Worm (Caenorhabditis elegans) whole organism, mixed stage, embryonic: ENCODE measurements around the gene C53D6.8.
A peak's percentile ranks its signal among the peaks of the same experiment; 100 is the strongest.

Source experiments
- M03D4.4 ChIP-seq: sonication (generic microtip); optimal IDR thresholded peaks from 2 replicates; lab custom pipeline; 2017; ENCODE audit warnings: mild to moderate bottlenecking, missing genetic modification characterization, missing compliant biosample characterization
- bed-3 ChIP-seq: fragments of 200-800 bp; sonication (Bioruptor generic); optimal IDR thresholded peaks from 3 replicates; lab custom pipeline; 2018; ENCODE audit warnings: mild to moderate bottlenecking, missing genetic modification characterization, moderate library complexity, missing compliant biosample characterization
- blmp-1 ChIP-seq: fragments of 150-350 bp; optimal IDR thresholded peaks from 2 replicates; lab custom pipeline; 2014; ENCODE audit warnings: missing biosample characterization, missing genetic modification characterization
- ceh-39 ChIP-seq: fragments of 150-350 bp; optimal IDR thresholded peaks from 2 replicates; lab custom pipeline; 2014; ENCODE audit warnings: missing biosample characterization, missing genetic modification characterization
- ceh-43 ChIP-seq: fragments of 200-800 bp; sonication (Bioruptor generic); optimal IDR thresholded peaks from 2 replicates; lab custom pipeline; 2018; ENCODE audit warnings: mild to moderate bottlenecking, missing genetic modification characterization, moderate library complexity, missing compliant biosample characterization
- ces-1 ChIP-seq: fragments of 150-350 bp; optimal IDR thresholded peaks from 2 replicates; lab custom pipeline; 2014; ENCODE audit warnings: missing biosample characterization, missing genetic modification reagents, missing genetic modification characterization
- drap-1 ChIP-seq: fragments of 200-800 bp; sonication (Bioruptor generic); optimal IDR thresholded peaks from 3 replicates; lab custom pipeline; 2018; ENCODE audit warnings: mild to moderate bottlenecking, missing genetic modification characterization, missing compliant biosample characterization
- elt-1 ChIP-seq: sonication (generic microtip); optimal IDR thresholded peaks from 2 replicates; lab custom pipeline; 2017; ENCODE audit warnings: missing genetic modification characterization, mild to moderate bottlenecking, missing compliant biosample characterization, antibody characterized with exemption, moderate library complexity, borderline replicate concordance; ENCODE audit not compliant: insufficient read depth
- flh-1 ChIP-seq: fragments of 200-800 bp; sonication (Bioruptor generic); optimal IDR thresholded peaks from 2 replicates; lab custom pipeline; 2018; ENCODE audit warnings: mild to moderate bottlenecking, missing genetic modification characterization, moderate library complexity, missing compliant biosample characterization
- ham-2 ChIP-seq: fragments of 200-800 bp; sonication (Bioruptor generic); optimal IDR thresholded peaks from 2 replicates; lab custom pipeline; 2018; ENCODE audit warnings: mild to moderate bottlenecking, missing genetic modification characterization, missing compliant biosample characterization
- hlh-1 ChIP-seq: fragments of 150-350 bp; optimal IDR thresholded peaks from 2 replicates; lab custom pipeline; 2014; ENCODE audit warnings: missing biosample characterization, missing genetic modification reagents, missing genetic modification characterization
- lin-13 ChIP-seq: fragments of 150-350 bp; optimal IDR thresholded peaks from 2 replicates; lab custom pipeline; 2014; ENCODE audit warnings: missing biosample characterization, missing genetic modification characterization
- lin-32 ChIP-seq: fragments of 200-800 bp; sonication (Bioruptor generic); optimal IDR thresholded peaks from 2 replicates; lab custom pipeline; 2018; ENCODE audit warnings: mild to moderate bottlenecking, missing genetic modification characterization, missing compliant biosample characterization
- lsy-2 ChIP-seq: fragments of 150-350 bp; optimal IDR thresholded peaks from 2 replicates; lab custom pipeline; 2014; ENCODE audit warnings: missing biosample characterization, missing genetic modification characterization
- mab-5 ChIP-seq: fragments of 150-350 bp; optimal IDR thresholded peaks from 2 replicates; lab custom pipeline; 2014; ENCODE audit warnings: missing biosample characterization, missing genetic modification characterization
- mep-1 ChIP-seq: fragments of 150-350 bp; optimal IDR thresholded peaks from 2 replicates; lab custom pipeline; 2017; ENCODE audit warnings: missing biosample characterization, missing genetic modification reagents, missing genetic modification characterization, inconsistent platforms
- mls-2 ChIP-seq: sonication (generic microtip); optimal IDR thresholded peaks from 2 replicates; lab custom pipeline; 2016; ENCODE audit warnings: mild to moderate bottlenecking, missing genetic modification characterization, moderate library complexity, missing compliant biosample characterization
- nhr-12 ChIP-seq: fragments of 150-350 bp; optimal IDR thresholded peaks from 2 replicates; lab custom pipeline; 2014; ENCODE audit warnings: missing biosample characterization, missing genetic modification characterization
- nhr-2 ChIP-seq: fragments of 150-350 bp; optimal IDR thresholded peaks from 2 replicates; lab custom pipeline; 2014; ENCODE audit warnings: missing biosample characterization, missing genetic modification characterization
- nhr-28 ChIP-seq: fragments of 150-350 bp; optimal IDR thresholded peaks from 2 replicates; lab custom pipeline; 2014; ENCODE audit warnings: missing biosample characterization, missing genetic modification characterization
- pha-4 ChIP-seq: fragments of 150-350 bp; optimal IDR thresholded peaks from 2 replicates; lab custom pipeline; 2018; ENCODE audit warnings: missing biosample characterization, missing genetic modification reagents, missing genetic modification characterization
- snpc-4 ChIP-seq: fragments of 150-350 bp; optimal IDR thresholded peaks from 2 replicates; lab custom pipeline; 2014; ENCODE audit warnings: missing biosample characterization, missing genetic modification characterization
- sptf-1 ChIP-seq: sonication (generic microtip); optimal IDR thresholded peaks from 2 replicates; lab custom pipeline; 2017; ENCODE audit warnings: mild to moderate bottlenecking, missing genetic modification characterization, moderate library complexity, missing compliant biosample characterization
- tbx-8 ChIP-seq: fragments of 200-800 bp; sonication (Bioruptor generic); optimal IDR thresholded peaks from 2 replicates; lab custom pipeline; 2018; ENCODE audit warnings: mild to moderate bottlenecking, missing genetic modification characterization, moderate library complexity, missing compliant biosample characterization
- unc-120 ChIP-seq: sonication (generic microtip); optimal IDR thresholded peaks from 2 replicates; lab custom pipeline; 2017; ENCODE audit warnings: missing genetic modification characterization, missing compliant biosample characterization; ENCODE audit not compliant: poor library complexity, severe bottlenecking
- unc-39 ChIP-seq: fragments of 150-350 bp; optimal IDR thresholded peaks from 2 replicates; lab custom pipeline; 2014; ENCODE audit warnings: missing biosample characterization, missing genetic modification characterization
- unc-62 ChIP-seq: fragments of 150-350 bp; optimal IDR thresholded peaks from 2 replicates; lab custom pipeline; 2014; ENCODE audit warnings: missing biosample characterization, missing genetic modification reagents, missing genetic modification characterization
- ztf-11 ChIP-seq: fragments of 150-350 bp; optimal IDR thresholded peaks from 2 replicates; lab custom pipeline; 2014; ENCODE audit warnings: missing biosample characterization, missing genetic modification characterization

The C53D6.8 gene

DNA sequence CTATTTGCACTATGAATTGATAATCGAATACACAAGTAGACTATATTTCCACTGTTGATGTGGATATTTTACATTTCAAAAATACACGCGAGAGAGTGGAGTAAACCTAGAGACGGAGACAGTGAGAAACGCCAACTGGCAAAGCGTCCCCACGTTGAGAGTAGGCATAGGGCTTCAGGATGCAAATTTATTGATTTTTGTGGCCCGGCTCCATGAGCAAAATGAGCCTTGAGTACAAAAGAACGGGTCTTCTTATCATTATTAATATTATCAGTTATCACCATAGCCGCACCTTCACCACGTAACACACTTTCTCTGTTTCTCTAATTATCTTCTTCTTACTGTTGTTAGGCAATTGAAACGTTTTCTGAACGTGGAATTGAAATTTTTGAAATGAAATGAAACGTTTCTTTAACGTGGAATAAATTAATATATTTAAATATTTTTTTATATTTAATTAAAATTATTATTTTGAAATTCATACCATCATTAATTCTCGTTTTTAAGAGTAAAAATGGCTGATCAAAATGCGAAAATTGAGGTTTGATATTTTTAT is 15.7 kb downstream of the C53D6.8 start, which contains the start of gene bre-1:
bre-1 (plus strand) TSS at position 506 of the 556 bp plus-strand sequence.
- TF ChIP-seq elt-1 (tag; lab: Kevin White, UChicago), result no peak
- TF ChIP-seq hlh-1, result peak; percentile 91
- peak; percentile 10 for TF ChIP-seq ces-1
- TF ChIP-seq, all 35 proteins: peak for 2

DNA sequence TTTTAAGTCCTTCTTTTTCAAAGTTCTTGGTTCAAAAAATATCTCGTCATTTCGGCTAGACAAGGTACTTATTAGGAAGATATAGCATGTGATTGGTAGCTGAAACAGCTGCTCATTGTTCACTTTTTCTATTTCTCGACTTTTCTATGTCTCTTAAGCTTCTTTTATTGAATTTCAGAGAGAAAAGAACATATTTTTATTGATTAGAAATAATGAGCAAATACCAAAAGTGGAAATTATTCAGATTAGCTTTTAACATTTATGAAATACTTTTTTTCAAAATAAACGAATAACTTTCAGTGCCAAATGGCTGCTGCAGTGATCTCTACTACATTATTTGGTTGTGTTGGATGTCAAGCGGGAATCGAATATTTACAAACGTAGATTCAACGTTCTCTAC is 18.0 kb downstream of the C53D6.8 start, which contains the start of gene nstp-1:
nstp-1 (plus strand) TSS at position 301 of the 400 bp plus-strand sequence.
- TF ChIP-seq elt-1 (tag; lab: Kevin White, UChicago), result no peak
- TF ChIP-seq sptf-1, result no peak
- no peak for TF ChIP-seq nhr-2 (tag; lab: Kevin White, UChicago)
- no peak for TF ChIP-seq flh-1
- no peak for TF ChIP-seq mls-2 (tag; lab: Kevin White, UChicago)
- no peak for TF ChIP-seq bed-3 (GFP tag; lab: Kevin White, UChicago)
- no peak for TF ChIP-seq drap-1 (GFP tag; lab: Kevin White, UChicago)
- no peak for TF ChIP-seq hlh-1
- no peak for TF ChIP-seq unc-39 (tag; lab: Kevin White, UChicago)
- no peak for TF ChIP-seq mab-5 (tag; lab: Kevin White, UChicago)
- TF ChIP-seq tbx-8 (GFP tag; lab: Kevin White, UChicago), result no peak
- no peak for TF ChIP-seq lin-13 (tag; lab: Kevin White, UChicago)
- TF ChIP-seq mep-1 (tag; lab: Kevin White, UChicago), result no peak
- TF ChIP-seq, all 35 proteins: peak for 0

DNA sequence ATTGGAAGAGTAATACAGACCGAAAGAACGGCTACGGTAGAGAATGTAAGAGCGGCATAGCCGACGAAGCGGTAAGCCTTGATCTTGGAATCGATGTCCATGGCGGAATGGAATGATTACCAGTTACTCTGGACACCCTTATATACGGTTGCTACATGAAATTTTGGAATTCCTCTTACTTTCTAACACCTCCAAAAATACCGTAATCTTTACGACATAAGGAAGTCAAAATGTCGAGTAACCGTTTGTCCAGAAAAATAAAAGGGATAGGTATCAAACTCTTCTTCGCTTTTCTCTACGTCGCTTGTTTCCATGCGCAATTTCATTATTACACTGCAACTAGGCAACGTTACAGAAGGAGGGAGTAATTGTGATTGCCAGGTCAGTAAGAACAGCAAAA is 22.8 kb downstream of the C53D6.8 start, which contains the start of gene col-119:
col-119 (minus strand) TSS at position 101 of the 400 bp plus-strand sequence.
- no peak for TF ChIP-seq unc-120 (tag; lab: Kevin White, UChicago)
- TF ChIP-seq pha-4 (tag; lab: Kevin White, UChicago), result no peak
- no peak for TF ChIP-seq drap-1 (GFP tag; lab: Kevin White, UChicago)
- TF ChIP-seq nhr-28 (tag; lab: Kevin White, UChicago), result no peak
- TF ChIP-seq ztf-11, result no peak
- TF ChIP-seq unc-62 (GFP tag; lab: Kevin White, UChicago), result no peak
- TF ChIP-seq ceh-39, result no peak
- no peak for TF ChIP-seq ham-2 (GFP tag; lab: Kevin White, UChicago)
- no peak for TF ChIP-seq nhr-2 (tag; lab: Kevin White, UChicago)
- TF ChIP-seq elt-1 (tag; lab: Kevin White, UChicago), result no peak
- no peak for TF ChIP-seq ceh-43
- no peak for TF ChIP-seq snpc-4 (tag; lab: Kevin White, UChicago)
- TF ChIP-seq nhr-12 (tag; lab: Kevin White, UChicago), result no peak
- TF ChIP-seq sptf-1, result no peak
- no peak for TF ChIP-seq lin-13 (tag; lab: Kevin White, UChicago)
- TF ChIP-seq lin-32, result no peak
- TF ChIP-seq mep-1 (tag; lab: Kevin White, UChicago), result no peak
- TF ChIP-seq M03D4.4 (tag; lab: Kevin White, UChicago), result no peak

DNA sequence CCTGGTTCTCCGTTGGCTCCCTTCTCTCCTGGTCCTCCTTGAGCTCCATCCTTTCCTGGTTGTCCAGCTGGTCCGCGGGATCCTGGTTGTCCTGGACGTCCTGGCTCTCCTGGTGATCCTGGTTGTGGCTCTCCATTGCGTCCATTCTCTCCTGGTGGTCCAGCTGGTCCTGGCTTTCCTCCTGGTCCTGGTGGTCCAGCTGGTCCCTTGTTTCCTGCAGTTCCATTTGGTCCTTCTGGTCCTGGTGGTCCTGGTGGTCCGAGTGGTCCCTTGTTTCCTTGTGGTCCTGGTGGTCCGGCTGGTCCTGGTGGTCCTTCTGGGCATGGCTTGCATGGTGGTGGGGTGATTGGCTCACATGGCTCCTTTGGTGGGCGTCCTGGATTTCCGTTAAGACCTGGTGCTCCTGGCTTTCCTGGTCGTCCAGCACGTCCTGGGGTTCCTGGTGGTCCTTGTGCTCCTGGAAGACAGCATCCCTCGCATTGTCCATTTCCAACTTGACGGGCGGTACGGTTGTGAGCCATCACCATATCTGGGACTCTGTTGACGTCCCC is 23.4 kb downstream of the C53D6.8 start:
- no peak for TF ChIP-seq lin-13 (tag; lab: Kevin White, UChicago)
- TF ChIP-seq drap-1 (GFP tag; lab: Kevin White, UChicago), result no peak
- TF ChIP-seq bed-3 (GFP tag; lab: Kevin White, UChicago), result no peak
- TF ChIP-seq tbx-8 (GFP tag; lab: Kevin White, UChicago), result no peak
- TF ChIP-seq blmp-1 (tag; lab: Kevin White, UChicago), result no peak
- no peak for TF ChIP-seq mep-1 (tag; lab: Kevin White, UChicago)
- no peak for TF ChIP-seq lsy-2 (tag; lab: Kevin White, UChicago)
- no peak for TF ChIP-seq unc-120 (tag; lab: Kevin White, UChicago)
- TF ChIP-seq pha-4 (tag; lab: Kevin White, UChicago), result no peak
- TF ChIP-seq mab-5 (tag; lab: Kevin White, UChicago), result no peak

DNA sequence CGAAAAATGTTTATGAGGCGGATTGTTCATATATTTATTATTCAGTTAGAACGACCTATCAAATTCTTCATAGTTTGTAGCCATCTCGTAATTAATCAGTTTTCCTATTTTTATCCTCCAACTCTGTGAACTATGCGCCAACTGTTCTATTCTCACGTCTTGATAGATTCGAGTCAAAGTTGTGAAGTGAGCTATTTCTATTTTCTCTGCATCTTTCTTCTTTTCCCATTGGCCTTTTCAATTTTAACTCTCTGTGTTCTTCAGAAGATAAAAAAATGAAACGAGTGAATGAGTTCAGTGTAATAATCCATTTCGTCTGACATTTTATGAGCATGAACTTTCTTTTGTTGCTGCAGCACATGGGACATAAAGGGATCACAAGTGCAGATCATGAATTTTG is 24.5 kb downstream of the C53D6.8 start:
- peak; percentile 25 for TF ChIP-seq unc-120 (tag; lab: Kevin White, UChicago)
- peak; percentile 51 for TF ChIP-seq hlh-1
- TF ChIP-seq snpc-4 (tag; lab: Kevin White, UChicago), result no peak
- TF ChIP-seq nhr-2 (tag; lab: Kevin White, UChicago), result no peak
